Worm (Caenorhabditis elegans): ENCODE measurements around the gene F14D2.15.

Gene F14D2.15

DNA sequence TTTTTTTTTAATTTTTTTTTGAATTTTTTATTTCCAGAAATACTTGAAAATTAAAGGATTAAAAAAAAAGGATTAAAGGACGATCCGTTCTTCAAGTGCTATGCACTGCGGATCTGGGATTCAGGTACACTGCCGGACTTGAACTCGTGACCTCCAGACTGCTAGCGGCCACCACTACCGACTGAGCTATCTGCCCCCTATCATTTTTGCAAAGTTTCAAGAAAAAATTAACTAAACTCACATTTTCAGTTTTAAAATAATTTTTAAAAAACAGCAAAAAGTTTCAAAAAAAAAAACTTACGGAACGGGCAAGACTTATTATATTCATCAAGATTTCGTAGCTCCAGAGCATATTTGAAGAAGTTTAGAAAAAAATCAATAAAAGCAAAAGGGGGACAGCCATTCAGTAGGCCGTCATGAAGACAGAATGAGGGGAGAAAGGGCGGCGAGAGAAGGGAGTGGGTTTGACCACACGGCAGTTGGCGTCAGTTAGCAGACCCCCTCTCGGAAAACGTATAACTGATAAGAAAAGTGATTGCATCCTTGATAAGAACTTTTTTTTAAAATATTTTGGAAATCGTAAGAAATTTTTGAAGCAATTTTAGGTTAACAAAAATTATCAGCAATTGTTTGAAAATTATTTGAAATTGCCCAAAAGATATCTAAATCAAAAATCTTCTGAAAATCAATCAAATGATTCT is 32.5 kb downstream of the F14D2.15 start:
- TF ChIP-seq jun-1 (tag; optimal IDR thresholded peaks at IDR 0.05) (no peak), ceh-63 (GFP tag; optimal IDR thresholded peaks at IDR 0.05) (no peak), unc-30 (tag; optimal IDR thresholded peaks at IDR 0.05) (no peak), lir-3 (tag; optimal IDR thresholded peaks at IDR 0.05; ENCODE audit: poor library complexity) (no peak), elt-2 (tag; optimal IDR thresholded peaks at IDR 0.05) (peak; percentile 50), ceh-88 (GFP tag; IDR thresholded peaks at IDR 0.05) (no peak), rnt-1 (tag; optimal IDR thresholded peaks at IDR 0.05) (peak; percentile 16), efl-3 (GFP tag; optimal IDR thresholded peaks at IDR 0.05) (no peak), zag-1 (tag; optimal IDR thresholded peaks at IDR 0.05) (no peak), egl-27 (tag; optimal IDR thresholded peaks at IDR 0.05) (no peak), pax-3 (tag; optimal IDR thresholded peaks at IDR 0.05) (no peak), C34B4.2 (tag; optimal IDR thresholded peaks at IDR 0.05) (no peak)

DNA sequence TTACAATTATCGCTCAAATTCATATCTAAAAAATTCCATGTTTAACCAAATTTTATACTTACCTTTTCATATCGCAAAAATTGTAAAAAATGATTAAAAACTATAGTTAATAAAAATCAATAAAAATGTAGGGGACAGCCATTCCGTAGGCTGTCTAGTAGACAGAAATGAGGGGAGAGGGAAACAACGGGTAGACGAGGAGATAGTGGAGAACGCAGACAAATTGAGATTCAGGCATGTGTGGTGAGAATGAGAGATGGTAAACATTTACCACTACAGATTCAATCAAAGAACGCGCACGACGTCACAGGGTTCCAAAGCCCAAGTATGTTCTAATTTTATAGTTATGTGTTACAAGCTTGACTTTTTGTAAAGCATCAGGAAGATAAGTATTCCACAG is 40.0 kb downstream of the F14D2.15 start:
- no peak for TF ChIP-seq pax-3 (tag; optimal IDR thresholded peaks at IDR 0.05)
- no peak for TF ChIP-seq zip-4 (GFP tag; optimal IDR thresholded peaks at IDR 0.05)
- TF ChIP-seq lin-14 (GFP tag; optimal IDR thresholded peaks at IDR 0.05), result peak; percentile 45
- peak; percentile 12 to 16 for TF ChIP-seq efl-1 (optimal IDR thresholded peaks at IDR 0.05)
- peak in 1 of 2 experiments; percentile 14 for TF ChIP-seq efl-1 (GFP tag; optimal IDR thresholded peaks at IDR 0.05 in 1 of 2)
- TF ChIP-seq efl-3 (GFP tag; optimal IDR thresholded peaks at IDR 0.05), result no peak
- TF ChIP-seq lin-15B (tag; optimal IDR thresholded peaks at IDR 0.05), result no peak
- TF ChIP-seq snu-23 (GFP tag; optimal IDR thresholded peaks at IDR 0.05), result peak; percentile 33
- no peak for TF ChIP-seq nhr-237 (tag; optimal IDR thresholded peaks at IDR 0.05)
- no peak for TF ChIP-seq C04F5.9 (tag; optimal IDR thresholded peaks at IDR 0.05)
- TF ChIP-seq mdl-1 (tag; optimal IDR thresholded peaks at IDR 0.05), result no peak
- peak; percentile 56 for TF ChIP-seq nhr-19 (GFP tag; conservative IDR thresholded peaks at IDR 0.05)
- TF ChIP-seq elt-3 (tag; optimal IDR thresholded peaks at IDR 0.05), result peak in 1 of 6 experiments; percentile 4
- peak; percentile 10 for TF ChIP-seq nhr-71 (tag; optimal IDR thresholded peaks at IDR 0.05)
- TF ChIP-seq nhr-47 (tag; optimal IDR thresholded peaks at IDR 0.05), result peak; percentile 16
- peak; percentile 75 for TF ChIP-seq nhr-85 (tag)
- peak in 1 of 2 experiments; percentile 23 for TF ChIP-seq lsy-2 (tag; optimal IDR thresholded peaks at IDR 0.05)

DNA sequence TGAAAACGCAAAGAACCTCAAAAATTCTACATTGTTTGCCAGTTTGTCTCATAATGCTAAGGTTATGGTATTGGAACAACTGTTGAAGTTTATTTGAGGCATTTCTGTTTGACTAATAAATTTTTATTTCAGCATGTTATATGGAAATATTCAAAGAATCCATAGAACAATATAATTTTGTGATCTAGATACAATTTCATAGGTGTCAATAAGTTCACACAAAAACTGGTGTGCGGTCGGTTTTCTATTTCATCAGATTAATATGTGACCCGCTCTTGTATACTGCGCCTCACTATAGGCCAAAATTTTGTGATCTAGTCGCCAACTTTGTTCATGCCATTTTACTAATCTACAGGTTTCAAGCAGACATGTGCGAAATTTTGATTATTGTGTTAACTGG is 44.2 kb downstream of the F14D2.15 start, which contains the start of gene btb-22:
Gene btb-22 (plus strand): TSS at position 301 of the 400 bp plus-strand sequence.
- no peak for TF ChIP-seq egl-13 (tag; optimal IDR thresholded peaks at IDR 0.05)
- no peak for TF ChIP-seq efl-1 (optimal IDR thresholded peaks at IDR 0.05)
- peak in 1 of 2 experiments; percentile 66 for TF ChIP-seq efl-1 (GFP tag; optimal IDR thresholded peaks at IDR 0.05 in 1 of 2)

DNA sequence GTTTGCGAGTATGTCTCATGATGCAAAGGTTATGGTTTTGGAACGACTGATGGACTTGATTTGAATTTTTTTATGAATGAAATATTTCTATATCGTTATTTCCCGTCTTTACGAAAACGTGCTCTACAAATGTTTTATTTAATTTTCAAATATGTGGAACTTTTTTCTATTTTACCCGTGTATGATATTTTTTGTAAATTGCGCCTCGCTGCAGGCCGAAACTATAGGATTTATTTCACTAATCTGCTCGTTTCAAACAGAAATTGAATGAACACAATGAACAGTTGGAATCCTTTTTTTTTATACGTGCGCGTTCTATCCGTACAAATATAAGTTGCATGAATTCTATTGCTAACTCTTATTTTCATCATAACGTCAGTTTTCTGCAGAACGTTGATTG is 45.7 kb downstream of the F14D2.15 start, which contains the start of gene btb-18:
Gene btb-18 (plus strand): TSS at position 301 of the 400 bp plus-strand sequence.
- TF ChIP-seq efl-1 (optimal IDR thresholded peaks at IDR 0.05), result no peak
- no peak for TF ChIP-seq efl-1 (GFP tag; optimal IDR thresholded peaks at IDR 0.05 in 1 of 2)
- no peak for TF ChIP-seq pqm-1 (tag; optimal IDR thresholded peaks at IDR 0.05)
- TF ChIP-seq unc-62 (GFP tag; optimal IDR thresholded peaks at IDR 0.05), result no peak
- TF ChIP-seq unc-86 (tag; optimal IDR thresholded peaks at IDR 0.05), result no peak
- no peak for TF ChIP-seq nhr-11 (tag; optimal IDR thresholded peaks at IDR 0.05)
- TF ChIP-seq egl-13 (tag; optimal IDR thresholded peaks at IDR 0.05), result no peak
- TF ChIP-seq zag-1 (tag; optimal IDR thresholded peaks at IDR 0.05), result no peak
- TF ChIP-seq ces-1 (GFP tag; optimal IDR thresholded peaks at IDR 0.05), result no peak
- TF ChIP-seq nhr-19 (GFP tag; conservative IDR thresholded peaks at IDR 0.05), result no peak
- TF ChIP-seq aly-2 (tag; optimal IDR thresholded peaks at IDR 0.05), result no peak
- no peak for TF ChIP-seq swsn-7 (tag; optimal IDR thresholded peaks at IDR 0.05)
- TF ChIP-seq fkh-8 (tag; optimal IDR thresholded peaks at IDR 0.05), result no peak
- TF ChIP-seq mef-2 (tag; optimal IDR thresholded peaks at IDR 0.05), result no peak
